Worm (Caenorhabditis elegans) whole organism, early embryonic: ENCODE results near the gene hda-10.

Source experiments
- B0310.2 ChIP-seq: sonication (generic microtip); optimal IDR thresholded peaks from 2 replicates; lab custom pipeline; 2016; ENCODE audit warnings: mild to moderate bottlenecking, missing genetic modification characterization, missing compliant biosample characterization
- ama-1 ChIP-seq: fragments of 150-350 bp; optimal IDR thresholded peaks from 2 replicates; lab custom pipeline; 2014
- ets-7 ChIP-seq: sonication (generic microtip); optimal IDR thresholded peaks from 2 replicates; lab custom pipeline; 2016; ENCODE audit warnings: missing genotype, missing genetic modification characterization, missing compliant biosample characterization
- flt-1 ChIP-seq: fragments of 200-800 bp; sonication (Bioruptor generic); IDR thresholded peaks from 2 replicates; pipeline ENCODE4 v1.3.6; 2022; ENCODE audit warnings: missing genetic modification characterization, missing compliant biosample characterization
- hmg-4 ChIP-seq: fragments of 200-800 bp; sonication (Bioruptor generic); optimal IDR thresholded peaks from 2 replicates; lab custom pipeline; 2018; ENCODE audit warnings: mild to moderate bottlenecking, missing genetic modification characterization, missing compliant biosample characterization
- pes-1 ChIP-seq: fragments of 200-800 bp; sonication (Bioruptor generic); IDR thresholded peaks from 2 replicates; pipeline ENCODE4 v1.3.6; 2022; ENCODE audit warnings: missing genetic modification reagents, missing genetic modification characterization, missing compliant biosample characterization
- scrt-1 ChIP-seq: fragments of 200-800 bp; sonication (Bioruptor generic); IDR thresholded peaks from 2 replicates; pipeline ENCODE4 v1.3.6; 2022; ENCODE audit warnings: missing genetic modification characterization, missing compliant biosample characterization
- tra-4 ChIP-seq: sonication (generic microtip); optimal IDR thresholded peaks from 2 replicates; lab custom pipeline; 2017; ENCODE audit warnings: missing genetic modification characterization, missing compliant biosample characterization

- TF ChIP-seq tra-4, result no peak
- no peak for TF ChIP-seq ama-1 (lab: Kevin White, UChicago)
- no peak for TF ChIP-seq pes-1 (GFP tag; lab: Robert Waterston, UW)
- no peak for TF ChIP-seq hmg-4 (GFP tag; lab: Kevin White, UChicago)
- TF ChIP-seq ets-7 (tag; lab: Kevin White, UChicago), result no peak
- TF ChIP-seq B0310.2, result no peak
- no peak for TF ChIP-seq flt-1 (GFP tag; lab: Robert Waterston, UW)
- no peak for TF ChIP-seq scrt-1 (GFP tag; lab: Robert Waterston, UW)
These were observed 10.2 kb upstream of the hda-10 start, which contains the start of the genes cup-14 and ndub-8 for ce11 chrII:13872191-13872889.
